Worm (Caenorhabditis elegans) whole organism, young adult: ENCODE data around the gene dve-1.

ENCODE experiments used
- F10E7.11 ChIP-seq: sonication (generic microtip); optimal IDR thresholded peaks from 2 replicates; lab custom pipeline; 2017; ENCODE audit warnings: mild to moderate bottlenecking, missing genetic modification characterization, moderate library complexity, missing compliant biosample characterization
- F49E8.2 ChIP-seq: sonication (generic microtip); optimal IDR thresholded peaks from 3 replicates; lab custom pipeline; 2017; ENCODE audit warnings: missing genetic modification characterization, mild to moderate bottlenecking, missing compliant biosample characterization, antibody characterized with exemption, moderate library complexity; ENCODE audit not compliant: insufficient read depth
- F52B5.7 ChIP-seq: sonication (generic microtip); optimal IDR thresholded peaks from 2 replicates; lab custom pipeline; 2016; ENCODE audit warnings: mild to moderate bottlenecking, missing genetic modification characterization, missing compliant biosample characterization
- ceh-91 ChIP-seq: fragments of 200-800 bp; sonication (Bioruptor generic); IDR thresholded peaks from 2 replicates; pipeline ENCODE4 v1.3.6; 2022; ENCODE audit warnings: missing genetic modification reagents, missing genetic modification characterization, missing compliant biosample characterization
- dpl-1 ChIP-seq: fragments of 150-350 bp; optimal IDR thresholded peaks from 2 replicates; lab custom pipeline; 2014; ENCODE audit warnings: missing biosample characterization, missing genetic modification reagents, missing genetic modification characterization
- fkh-3 ChIP-seq: sonication (generic microtip); optimal IDR thresholded peaks from 2 replicates; lab custom pipeline; 2016; ENCODE audit warnings: mild to moderate bottlenecking, missing genetic modification characterization, missing compliant biosample characterization
- him-1 ChIP-seq: sonication (generic microtip); optimal IDR thresholded peaks from 2 replicates; lab custom pipeline; 2016; ENCODE audit warnings: missing genotype, missing genetic modification reagents, missing genetic modification characterization, missing compliant biosample characterization
- lir-1 ChIP-seq: fragments of 200-800 bp; sonication (Bioruptor generic); conservative IDR thresholded peaks from 2 replicates; pipeline ENCODE4 v1.3.6; 2022; ENCODE audit warnings: missing genetic modification reagents, missing genetic modification characterization, missing compliant biosample characterization
- madf-10 ChIP-seq: sonication (generic microtip); optimal IDR thresholded peaks from 2 replicates; lab custom pipeline; 2016; ENCODE audit warnings: mild to moderate bottlenecking, missing genetic modification characterization, missing compliant biosample characterization
- pha-4 ChIP-seq: fragments of 150-350 bp; sonication (generic microtip); optimal IDR thresholded peaks from 2 replicates; lab custom pipeline; 2014; ENCODE audit warnings: missing biosample characterization, missing genetic modification reagents, missing genetic modification characterization
- tbx-9 ChIP-seq: sonication (generic microtip); optimal IDR thresholded peaks from 2 replicates; lab custom pipeline; 2016; ENCODE audit warnings: borderline replicate concordance, missing genetic modification characterization, inconsistent platforms, missing compliant biosample characterization
- xnd-1 ChIP-seq: sonication (generic microtip); optimal IDR thresholded peaks from 2 replicates; lab custom pipeline; 2016; ENCODE audit warnings: missing genotype, missing genetic modification reagents, missing genetic modification characterization, missing compliant biosample characterization

- TF ChIP-seq dpl-1: no peak
- TF ChIP-seq pha-4: no peak
- no peak for TF ChIP-seq madf-10 (tag; lab: Kevin White, UChicago)
- no peak for TF ChIP-seq him-1 (tag; lab: Kevin White, UChicago)
- TF ChIP-seq F49E8.2: no peak
- no peak for TF ChIP-seq tbx-9 (tag; lab: Kevin White, UChicago)
- no peak for TF ChIP-seq ceh-91 (GFP tag; lab: Robert Waterston, UW)
- no peak for TF ChIP-seq F10E7.11
- TF ChIP-seq fkh-3 (tag; lab: Kevin White, UChicago): no peak
- no peak for TF ChIP-seq F52B5.7
- no peak for TF ChIP-seq xnd-1
- TF ChIP-seq lir-1: no peak
Observed at ce11 chrX:397259-397658, 36.4 kb downstream of the dve-1 start, which contains the start of gene R04A9.6.
